Worm (Caenorhabditis elegans) whole organism, young adult: ENCODE data around the gene chs-2.

Source experiments
- C17E4.6 ChIP-seq: fragments of 200-800 bp; sonication (Bioruptor generic); IDR thresholded peaks from 2 replicates; pipeline ENCODE4 v1.3.6; 2022; ENCODE audit warnings: missing genetic modification reagents, missing genetic modification characterization, missing compliant biosample characterization
- F37B4.10 ChIP-seq: fragments of 200-800 bp; sonication (Bioruptor generic); IDR thresholded peaks from 2 replicates; pipeline ENCODE4 v1.3.6; 2022; ENCODE audit warnings: missing genetic modification characterization, missing compliant biosample characterization
- F57A8.1 ChIP-seq: fragments of 200-800 bp; sonication (Bioruptor generic); optimal IDR thresholded peaks from 2 replicates; lab custom pipeline; 2018; ENCODE audit warnings: mild to moderate bottlenecking, missing genetic modification characterization, moderate library complexity, missing compliant biosample characterization
- Y53F4B.3 ChIP-seq: fragments of 200-800 bp; sonication (Bioruptor generic); IDR thresholded peaks from 2 replicates; pipeline ENCODE4 v1.3.6; 2022; ENCODE audit warnings: missing genetic modification reagents, missing genetic modification characterization, missing compliant biosample characterization
- atf-7 ChIP-seq: sonication (generic microtip); optimal IDR thresholded peaks from 2 replicates; lab custom pipeline; 2017; ENCODE audit warnings: mild to moderate bottlenecking, missing genetic modification characterization, missing compliant biosample characterization
- ceh-100 ChIP-seq: fragments of 200-800 bp; sonication (Bioruptor generic); IDR thresholded peaks from 2 replicates; pipeline ENCODE4 v1.3.6; 2022; ENCODE audit warnings: missing genetic modification reagents, missing genetic modification characterization, missing compliant biosample characterization
- die-1 ChIP-seq: sonication (generic microtip); optimal IDR thresholded peaks from 2 replicates; lab custom pipeline; 2016; ENCODE audit warnings: missing genotype, mild to moderate bottlenecking, missing genetic modification characterization, missing compliant biosample characterization
- dpl-1 ChIP-seq: fragments of 150-350 bp; optimal IDR thresholded peaks from 2 replicates; lab custom pipeline; 2014; ENCODE audit warnings: missing biosample characterization, missing genetic modification reagents, missing genetic modification characterization
- lsy-27 ChIP-seq: sonication (generic microtip); optimal IDR thresholded peaks from 2 replicates; lab custom pipeline; 2017; ENCODE audit warnings: missing genetic modification characterization, mild to moderate bottlenecking, missing compliant biosample characterization, antibody characterized with exemption, missing genotype, borderline replicate concordance; ENCODE audit not compliant: insufficient read depth
- nfya-1 ChIP-seq: sonication (generic microtip); optimal IDR thresholded peaks from 2 replicates; lab custom pipeline; 2017; ENCODE audit warnings: antibody characterized with exemption, missing compliant biosample characterization, missing genetic modification characterization, borderline replicate concordance; ENCODE audit not compliant: insufficient read depth
- nhr-90 ChIP-seq: sonication (generic microtip); optimal IDR thresholded peaks from 2 replicates; lab custom pipeline; 2016; ENCODE audit warnings: missing genotype, mild to moderate bottlenecking, missing genetic modification characterization, missing compliant biosample characterization
- sea-2 ChIP-seq: fragments of 200-800 bp; sonication (Bioruptor generic); IDR thresholded peaks from 2 replicates; pipeline ENCODE4 v1.3.6; 2022; ENCODE audit warnings: missing genetic modification characterization, missing compliant biosample characterization
- ztf-25 ChIP-seq: fragments of 200-800 bp; sonication (Bioruptor generic); IDR thresholded peaks from 2 replicates; pipeline ENCODE4 v1.3.6; 2022; ENCODE audit warnings: missing genetic modification reagents, missing genetic modification characterization, missing compliant biosample characterization

DNA sequence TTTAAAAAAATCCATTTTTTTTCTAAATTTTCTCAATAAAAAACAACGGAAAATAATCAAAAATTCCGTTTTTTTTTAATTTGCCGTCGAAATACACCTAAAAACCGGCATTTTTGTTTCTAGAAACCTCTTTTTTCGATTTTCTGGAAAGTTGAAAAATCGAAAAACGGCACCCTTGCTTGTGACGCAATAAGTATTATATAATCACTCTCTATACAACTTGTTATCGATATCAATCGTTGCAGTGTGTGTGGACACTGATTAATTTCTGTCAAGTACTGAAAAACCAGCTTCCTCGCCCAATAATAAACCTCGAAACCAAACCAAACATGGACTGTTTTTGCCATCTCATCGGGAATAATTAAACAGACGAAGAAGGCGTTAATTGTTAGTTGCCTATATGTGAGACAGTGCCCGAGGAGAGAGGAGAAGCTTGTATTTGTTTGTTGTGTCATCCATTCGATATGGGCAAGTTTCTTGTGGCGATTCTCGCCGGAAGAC, 39.7 kb upstream of the chs-2 start:
- TF ChIP-seq lsy-27, result no peak
- no peak for TF ChIP-seq atf-7 (tag; lab: Kevin White, UChicago)
- TF ChIP-seq nhr-90, result no peak
- no peak for TF ChIP-seq die-1 (tag; lab: Kevin White, UChicago)
- no peak for TF ChIP-seq nfya-1 (tag; lab: Kevin White, UChicago)
- no peak for TF ChIP-seq Y53F4B.3 (GFP tag; lab: Robert Waterston, UW)
- TF ChIP-seq ceh-100 (GFP tag; lab: Robert Waterston, UW), result no peak
- TF ChIP-seq ztf-25 (GFP tag; lab: Robert Waterston, UW), result no peak
- no peak for TF ChIP-seq sea-2 (GFP tag; lab: Robert Waterston, UW)
- TF ChIP-seq F57A8.1, result no peak
- no peak for TF ChIP-seq dpl-1
- TF ChIP-seq C17E4.6 (GFP tag; lab: Robert Waterston, UW), result no peak
- TF ChIP-seq F37B4.10 (GFP tag; lab: Robert Waterston, UW), result no peak
